Worm (Caenorhabditis elegans) whole organism, L1 larva: ENCODE data around the gene let-413.

ENCODE experiments used
- aly-2 ChIP-seq: fragments of 150-350 bp; optimal IDR thresholded peaks from 2 replicates; lab custom pipeline; 2014; ENCODE audit warnings: missing biosample characterization, missing genetic modification characterization
- ama-1 ChIP-seq: fragments of 150-350 bp; optimal IDR thresholded peaks from 2 replicates; lab custom pipeline; 2014
- ets-5 ChIP-seq: fragments of 200-800 bp; sonication (Bioruptor generic); IDR thresholded peaks from 2 replicates; pipeline ENCODE4 v1.3.6; 2022; ENCODE audit warnings: missing genetic modification characterization, missing compliant biosample characterization
- grh-1 ChIP-seq: fragments of 200-800 bp; sonication (Bioruptor generic); IDR thresholded peaks from 2 replicates; pipeline ENCODE4 v1.3.6; 2022; ENCODE audit warnings: missing genetic modification reagents, missing genetic modification characterization, missing compliant biosample characterization
- nhr-11 ChIP-seq: fragments of 150-350 bp; optimal IDR thresholded peaks from 2 replicates; lab custom pipeline; 2014; ENCODE audit warnings: missing biosample characterization, missing genetic modification characterization
- pag-3 ChIP-seq: sonication (generic microtip); optimal IDR thresholded peaks from 2 replicates; lab custom pipeline; 2017; ENCODE audit warnings: missing genetic modification characterization, mild to moderate bottlenecking, missing compliant biosample characterization, antibody characterized with exemption, borderline replicate concordance; ENCODE audit not compliant: insufficient read depth
- rnt-1 ChIP-seq: sonication (generic microtip); optimal IDR thresholded peaks from 2 replicates; lab custom pipeline; 2016; ENCODE audit warnings: mild to moderate bottlenecking, missing genetic modification characterization, moderate library complexity, missing compliant biosample characterization
- unc-98 ChIP-seq: fragments of 200-800 bp; sonication (Bioruptor generic); IDR thresholded peaks from 2 replicates; pipeline ENCODE4 v1.3.6; 2022; ENCODE audit warnings: missing genetic modification characterization, missing compliant biosample characterization

DNA sequence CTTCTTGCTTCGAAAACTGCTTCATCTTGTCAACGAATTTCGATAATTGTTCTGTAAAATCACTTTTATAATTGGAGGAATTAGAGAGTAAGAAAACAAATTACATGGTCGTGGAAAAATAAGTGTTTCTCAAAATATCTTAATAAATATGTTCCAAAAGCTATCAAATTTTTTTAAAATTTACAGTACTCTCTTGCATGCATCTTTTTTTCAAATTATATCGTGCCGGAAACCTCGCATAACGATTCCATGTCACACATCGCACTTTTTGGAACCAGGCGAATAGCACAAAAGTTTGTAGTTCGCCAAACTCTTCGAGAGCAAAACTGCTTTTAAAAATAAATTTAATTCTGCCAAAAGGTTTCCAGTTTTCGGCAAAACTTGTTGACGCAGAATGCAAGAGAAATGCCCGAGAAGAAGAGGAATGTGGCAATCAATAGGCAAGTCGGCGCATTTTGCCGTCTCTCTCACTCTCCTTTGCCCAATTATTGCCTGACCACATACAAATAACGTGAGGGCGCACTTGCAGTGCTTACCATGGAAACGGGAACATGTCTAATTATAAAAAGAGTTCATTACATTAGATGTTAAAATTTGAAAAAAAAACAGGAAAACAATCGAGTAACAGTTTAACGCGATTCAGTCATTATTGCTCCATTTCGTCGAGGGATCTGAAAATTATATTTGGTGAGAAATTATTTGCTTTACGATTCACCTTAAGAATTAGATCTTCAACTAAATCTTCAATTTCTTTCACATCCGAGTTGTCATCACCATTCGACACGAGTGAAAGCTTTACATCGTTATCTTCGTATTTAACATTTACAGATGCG is 30.1 kb upstream of the let-413 start, which contains the start of gene Y97E10AR.3:
- no peak for TF ChIP-seq rnt-1 (tag; lab: Kevin White, UChicago)
- no peak for TF ChIP-seq pag-3 (tag; lab: Kevin White, UChicago)
- no peak for TF ChIP-seq nhr-11
- no peak for TF ChIP-seq ama-1 (lab: Kevin White, UChicago)
- no peak for TF ChIP-seq ets-5
- TF ChIP-seq unc-98 (GFP tag; lab: Robert Waterston, UW) = no peak
- no peak for TF ChIP-seq grh-1 (GFP tag; lab: Robert Waterston, UW)
- TF ChIP-seq aly-2 (tag; lab: Kevin White, UChicago) = no peak
